Fruit fly (Drosophila melanogaster) Kc167 (cell line): ENCODE measurements around the gene CG1971.

Experiments used
- Sin3A ChIP-seq: fragments of >200 bp; optimal IDR thresholded peaks from 2 replicates; lab custom pipeline; 2018; ENCODE audit warnings: missing external identifiers
- psq ChIP-seq: fragments of >200 bp; optimal IDR thresholded peaks from 2 replicates; lab custom pipeline; 2017; ENCODE audit warnings: missing external identifiers

DNA sequence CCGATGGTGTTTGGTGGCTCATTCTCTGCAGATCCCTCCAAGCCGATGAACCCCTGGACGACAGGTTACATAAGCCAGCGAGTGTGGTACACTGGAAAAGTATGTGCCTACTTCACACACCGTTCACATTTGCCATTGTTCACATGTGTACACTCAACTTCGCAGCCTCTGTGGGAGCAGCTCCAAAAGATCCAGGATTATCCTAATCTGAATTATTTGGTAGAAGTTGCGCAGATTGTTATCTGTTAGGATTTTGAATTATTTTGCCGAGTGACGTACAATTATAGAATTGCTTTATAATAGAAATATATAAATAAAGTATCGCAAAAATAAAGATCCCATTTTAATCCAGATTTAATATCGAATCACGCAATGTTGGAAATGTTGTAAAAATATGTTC, 37.7 kb upstream of the CG1971 start:
- TF ChIP-seq psq (no peak), Sin3A (lab: Kevin White, UChicago) (no peak)
